3 fruit fly cellular contexts compared by ENCODE assay signal in genomic region chrX:16648435-16648781, dm6.
A peak's percentile ranks its signal among the peaks of the same experiment; 100 is the strongest.
TF ChIP-seq lines count a peak whose summit lies in the region.

No protein-coding gene starts in this region.

- no peak for TF ChIP-seq CTCF in whole organism, embryonic (GFP tag; optimal IDR thresholded peaks at IDR 0.05; lab: Kevin White, UChicago)

TF ChIP-seq in whole organism, adult, 20 proteins besides CTCF, POLR2A, EP300 and RAD21:
- peak; percentile 81 for TF ChIP-seq tj (GFP tag; optimal IDR thresholded peaks at IDR 0.05; lab: Kevin White, UChicago)
- no peak for TF ChIP-seq toe (GFP tag; optimal IDR thresholded peaks at IDR 0.05; lab: Kevin White, UChicago)

TF ChIP-seq in whole organism, embryonic, 481 proteins besides CTCF, POLR2A, EP300 and RAD21:
- peak; percentile 36 for TF ChIP-seq sens (GFP tag; lab: Kevin White, UChicago)
- no peak for TF ChIP-seq CG7839 (tag; optimal IDR thresholded peaks at IDR 0.05; lab: Kevin White, UChicago)
- TF ChIP-seq CG33557 (GFP tag; optimal IDR thresholded peaks at IDR 0.05; lab: Kevin White, UChicago): no peak
- TF ChIP-seq CG32772 (GFP tag; IDR thresholded peaks at IDR 0.05; lab: Robert Waterston, UW): 0 out of 2 replicates have a peak, but pooled peaks have one; percentile 8
- no peak for TF ChIP-seq luna (GFP tag; optimal IDR thresholded peaks at IDR 0.05; lab: Kevin White, UChicago)
- peak; percentile 56 for TF ChIP-seq cg (GFP tag; optimal IDR thresholded peaks at IDR 0.05; lab: Kevin White, UChicago)
- TF ChIP-seq sd (tag; optimal IDR thresholded peaks at IDR 0.05; lab: Kevin White, UChicago): peak; percentile 62
- peak; percentile 17 for TF ChIP-seq abd-A (tag; optimal IDR thresholded peaks at IDR 0.05; lab: Kevin White, UChicago)
- TF ChIP-seq sqz (GFP tag; optimal IDR thresholded peaks at IDR 0.05; lab: Kevin White, UChicago): peak; percentile 20
- peak in 1 of 2 experiments; percentile 71 for TF ChIP-seq insv (GFP tag; optimal IDR thresholded peaks at IDR 0.05; lab: Kevin White, UChicago)

TF ChIP-seq in whole organism, pupa, 21 proteins besides CTCF, POLR2A, EP300 and RAD21:
- TF ChIP-seq CG12605 (GFP tag; IDR thresholded peaks at IDR 0.05; lab: Robert Waterston, UW) (no peak), CG32121 (GFP tag; IDR thresholded peaks at IDR 0.05; lab: Robert Waterston, UW) (0 out of 2 replicates have a peak, but pooled peaks have one; percentile 14), fd96Ca (GFP tag; IDR thresholded peaks at IDR 0.05; lab: Robert Waterston, UW) (no peak), EcR (GFP tag; optimal IDR thresholded peaks at IDR 0.05; lab: Kevin White, UChicago) (no peak)
